Worm (Caenorhabditis elegans) whole organism, mixed stage, embryonic: ENCODE results near the gene plpp-1.1.

Experiments
- M03D4.4 ChIP-seq: sonication (generic microtip); optimal IDR thresholded peaks from 2 replicates; lab custom pipeline; 2017; ENCODE audit warnings: mild to moderate bottlenecking, missing genetic modification characterization, missing compliant biosample characterization
- bed-3 ChIP-seq: fragments of 200-800 bp; sonication (Bioruptor generic); optimal IDR thresholded peaks from 3 replicates; lab custom pipeline; 2018; ENCODE audit warnings: mild to moderate bottlenecking, missing genetic modification characterization, moderate library complexity, missing compliant biosample characterization
- blmp-1 ChIP-seq: fragments of 150-350 bp; optimal IDR thresholded peaks from 2 replicates; lab custom pipeline; 2014; ENCODE audit warnings: missing biosample characterization, missing genetic modification characterization
- ceh-39 ChIP-seq: fragments of 150-350 bp; optimal IDR thresholded peaks from 2 replicates; lab custom pipeline; 2014; ENCODE audit warnings: missing biosample characterization, missing genetic modification characterization
- ceh-83 ChIP-seq: fragments of 200-800 bp; sonication (Bioruptor generic); optimal IDR thresholded peaks from 2 replicates; lab custom pipeline; 2018; ENCODE audit warnings: mild to moderate bottlenecking, missing genetic modification characterization, missing compliant biosample characterization
- ces-1 ChIP-seq: fragments of 150-350 bp; optimal IDR thresholded peaks from 2 replicates; lab custom pipeline; 2014; ENCODE audit warnings: missing biosample characterization, missing genetic modification reagents, missing genetic modification characterization
- cnd-1 ChIP-seq: fragments of 200-800 bp; sonication (Bioruptor generic); optimal IDR thresholded peaks from 2 replicates; lab custom pipeline; 2018; ENCODE audit warnings: mild to moderate bottlenecking, missing genetic modification characterization, missing compliant biosample characterization
- drap-1 ChIP-seq: fragments of 200-800 bp; sonication (Bioruptor generic); optimal IDR thresholded peaks from 3 replicates; lab custom pipeline; 2018; ENCODE audit warnings: mild to moderate bottlenecking, missing genetic modification characterization, missing compliant biosample characterization
- elt-1 ChIP-seq: sonication (generic microtip); optimal IDR thresholded peaks from 2 replicates; lab custom pipeline; 2017; ENCODE audit warnings: missing genetic modification characterization, mild to moderate bottlenecking, missing compliant biosample characterization, antibody characterized with exemption, moderate library complexity, borderline replicate concordance; ENCODE audit not compliant: insufficient read depth
- elt-3 ChIP-seq: fragments of 150-350 bp; optimal IDR thresholded peaks from 2 replicates; lab custom pipeline; 2014; ENCODE audit warnings: missing biosample characterization, missing genetic modification characterization
- flh-1 ChIP-seq: fragments of 200-800 bp; sonication (Bioruptor generic); optimal IDR thresholded peaks from 2 replicates; lab custom pipeline; 2018; ENCODE audit warnings: mild to moderate bottlenecking, missing genetic modification characterization, moderate library complexity, missing compliant biosample characterization
- hlh-1 ChIP-seq: fragments of 150-350 bp; optimal IDR thresholded peaks from 2 replicates; lab custom pipeline; 2014; ENCODE audit warnings: missing biosample characterization, missing genetic modification reagents, missing genetic modification characterization
- lin-13 ChIP-seq: fragments of 150-350 bp; optimal IDR thresholded peaks from 2 replicates; lab custom pipeline; 2014; ENCODE audit warnings: missing biosample characterization, missing genetic modification characterization
- lin-32 ChIP-seq: fragments of 200-800 bp; sonication (Bioruptor generic); optimal IDR thresholded peaks from 2 replicates; lab custom pipeline; 2018; ENCODE audit warnings: mild to moderate bottlenecking, missing genetic modification characterization, missing compliant biosample characterization
- lsy-2 ChIP-seq: fragments of 150-350 bp; optimal IDR thresholded peaks from 2 replicates; lab custom pipeline; 2014; ENCODE audit warnings: missing biosample characterization, missing genetic modification characterization
- mab-5 ChIP-seq: fragments of 150-350 bp; optimal IDR thresholded peaks from 2 replicates; lab custom pipeline; 2014; ENCODE audit warnings: missing biosample characterization, missing genetic modification characterization
- mep-1 ChIP-seq: fragments of 150-350 bp; optimal IDR thresholded peaks from 2 replicates; lab custom pipeline; 2017; ENCODE audit warnings: missing biosample characterization, missing genetic modification reagents, missing genetic modification characterization, inconsistent platforms
- mls-2 ChIP-seq: sonication (generic microtip); optimal IDR thresholded peaks from 2 replicates; lab custom pipeline; 2016; ENCODE audit warnings: mild to moderate bottlenecking, missing genetic modification characterization, moderate library complexity, missing compliant biosample characterization
- nhr-12 ChIP-seq: fragments of 150-350 bp; optimal IDR thresholded peaks from 2 replicates; lab custom pipeline; 2014; ENCODE audit warnings: missing biosample characterization, missing genetic modification characterization
- nhr-2 ChIP-seq: fragments of 150-350 bp; optimal IDR thresholded peaks from 2 replicates; lab custom pipeline; 2014; ENCODE audit warnings: missing biosample characterization, missing genetic modification characterization
- nhr-237 ChIP-seq: fragments of 150-350 bp; optimal IDR thresholded peaks from 2 replicates; lab custom pipeline; 2014; ENCODE audit warnings: missing biosample characterization, missing genetic modification characterization
- nhr-28 ChIP-seq: fragments of 150-350 bp; optimal IDR thresholded peaks from 2 replicates; lab custom pipeline; 2014; ENCODE audit warnings: missing biosample characterization, missing genetic modification characterization
- nhr-76 ChIP-seq: sonication (generic microtip); optimal IDR thresholded peaks from 2 replicates; lab custom pipeline; 2017; ENCODE audit warnings: missing biosample characterization, missing genetic modification characterization
- pha-4 ChIP-seq: fragments of 150-350 bp; optimal IDR thresholded peaks from 2 replicates; lab custom pipeline; 2018; ENCODE audit warnings: missing biosample characterization, missing genetic modification reagents, missing genetic modification characterization
- sem-2 ChIP-seq: fragments of 200-800 bp; sonication (Bioruptor generic); optimal IDR thresholded peaks from 2 replicates; lab custom pipeline; 2018; ENCODE audit warnings: mild to moderate bottlenecking, missing genetic modification characterization, missing compliant biosample characterization
- snpc-4 ChIP-seq: fragments of 150-350 bp; optimal IDR thresholded peaks from 2 replicates; lab custom pipeline; 2014; ENCODE audit warnings: missing biosample characterization, missing genetic modification characterization
- sptf-1 ChIP-seq: sonication (generic microtip); optimal IDR thresholded peaks from 2 replicates; lab custom pipeline; 2017; ENCODE audit warnings: mild to moderate bottlenecking, missing genetic modification characterization, moderate library complexity, missing compliant biosample characterization
- tbx-8 ChIP-seq: fragments of 200-800 bp; sonication (Bioruptor generic); optimal IDR thresholded peaks from 2 replicates; lab custom pipeline; 2018; ENCODE audit warnings: mild to moderate bottlenecking, missing genetic modification characterization, moderate library complexity, missing compliant biosample characterization
- unc-39 ChIP-seq: fragments of 150-350 bp; optimal IDR thresholded peaks from 2 replicates; lab custom pipeline; 2014; ENCODE audit warnings: missing biosample characterization, missing genetic modification characterization
- unc-62 ChIP-seq: fragments of 150-350 bp; optimal IDR thresholded peaks from 2 replicates; lab custom pipeline; 2014; ENCODE audit warnings: missing biosample characterization, missing genetic modification reagents, missing genetic modification characterization
- zip-8 ChIP-seq: fragments of 150-350 bp; optimal IDR thresholded peaks from 2 replicates; lab custom pipeline; 2014; ENCODE audit warnings: missing biosample characterization, missing genetic modification characterization
- ztf-11 ChIP-seq: fragments of 150-350 bp; optimal IDR thresholded peaks from 2 replicates; lab custom pipeline; 2014; ENCODE audit warnings: missing biosample characterization, missing genetic modification characterization

The plpp-1.1 gene

DNA sequence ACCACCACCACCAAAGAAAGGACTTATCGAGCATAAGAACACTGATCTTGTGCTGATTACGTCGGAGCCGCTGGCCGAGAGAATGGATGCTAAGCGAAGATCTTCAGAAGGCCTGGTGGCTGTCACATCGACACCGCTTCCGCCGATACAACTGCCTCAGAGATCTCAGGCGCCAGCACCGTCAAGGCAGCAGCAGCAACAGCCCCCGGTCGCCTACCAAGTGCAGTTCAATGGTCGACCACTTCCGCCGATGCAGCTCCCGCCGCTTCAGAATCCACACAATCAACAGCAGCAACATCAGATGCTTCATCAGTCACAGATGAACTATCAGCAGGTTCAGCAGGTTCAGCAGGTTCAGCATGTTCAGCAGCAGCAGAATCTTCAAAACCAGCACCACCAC is 39.3 kb upstream of the plpp-1.1 start:
- TF ChIP-seq nhr-237 (tag; lab: Kevin White, UChicago), result no peak
- TF ChIP-seq nhr-12 (tag; lab: Kevin White, UChicago), result no peak
- TF ChIP-seq M03D4.4, result no peak
- TF ChIP-seq cnd-1, result no peak
- TF ChIP-seq snpc-4 (tag; lab: Kevin White, UChicago), result no peak
- no peak for TF ChIP-seq elt-1 (tag; lab: Kevin White, UChicago)
- TF ChIP-seq sptf-1, result no peak
- no peak for TF ChIP-seq mab-5 (tag; lab: Kevin White, UChicago)
- no peak for TF ChIP-seq nhr-28 (tag; lab: Kevin White, UChicago)
- no peak for TF ChIP-seq zip-8 (tag; lab: Kevin White, UChicago)
- TF ChIP-seq ceh-39 (tag; lab: Kevin White, UChicago), result no peak
- TF ChIP-seq nhr-2 (tag; lab: Kevin White, UChicago), result no peak
- TF ChIP-seq blmp-1 (tag; lab: Kevin White, UChicago), result no peak
- TF ChIP-seq unc-39 (tag; lab: Kevin White, UChicago), result no peak
- no peak for TF ChIP-seq ztf-11 (tag; lab: Kevin White, UChicago)
- no peak for TF ChIP-seq unc-62 (GFP tag; lab: Kevin White, UChicago)
- no peak for TF ChIP-seq nhr-76
- TF ChIP-seq elt-3 (tag; lab: Kevin White, UChicago), result no peak
- TF ChIP-seq, all 35 proteins: peak for 0

DNA sequence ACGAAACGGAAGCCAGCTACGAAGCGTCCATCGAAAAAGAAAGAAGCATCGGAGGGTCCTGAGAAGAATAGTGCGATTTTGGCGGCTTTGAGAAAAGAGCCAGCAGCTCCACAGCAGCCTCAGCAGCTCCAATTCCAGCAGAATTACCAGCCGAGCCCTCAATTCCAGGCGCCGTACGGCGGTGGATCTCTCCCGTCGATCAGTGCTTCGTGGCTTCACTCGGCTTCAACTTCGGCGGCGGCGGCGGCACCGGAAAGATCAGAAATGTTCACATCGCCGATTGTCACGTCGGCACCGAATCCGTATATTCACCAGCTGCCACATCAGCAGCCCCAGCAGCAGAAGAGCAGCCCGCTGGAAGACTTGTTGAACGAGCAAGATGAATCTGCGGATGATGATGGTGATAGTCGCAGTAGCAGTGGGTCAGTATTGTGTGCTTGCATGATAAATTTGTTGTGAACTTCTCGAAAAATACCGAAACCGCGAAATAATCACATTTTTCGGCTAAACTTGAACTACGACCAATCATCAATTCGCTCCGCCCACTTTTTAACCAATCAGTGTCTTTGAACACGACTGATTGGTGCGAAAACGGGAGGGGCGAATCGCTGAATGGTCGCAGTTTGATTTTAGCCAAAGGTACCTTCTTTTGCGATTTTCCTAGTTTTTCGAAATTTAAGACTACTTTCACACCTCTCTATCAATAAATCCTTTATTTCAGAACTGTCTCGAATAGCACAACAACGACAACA is 38.0 kb upstream of the plpp-1.1 start:
- TF ChIP-seq ces-1 (GFP tag; lab: Kevin White, UChicago) (no peak), elt-3 (tag; lab: Kevin White, UChicago) (no peak), elt-1 (tag; lab: Kevin White, UChicago) (no peak), drap-1 (no peak), mab-5 (tag; lab: Kevin White, UChicago) (no peak), lsy-2 (tag; lab: Kevin White, UChicago) (no peak), ceh-39 (tag; lab: Kevin White, UChicago) (no peak), mls-2 (tag; lab: Kevin White, UChicago) (no peak), nhr-2 (tag; lab: Kevin White, UChicago) (no peak), nhr-12 (tag; lab: Kevin White, UChicago) (no peak)

DNA sequence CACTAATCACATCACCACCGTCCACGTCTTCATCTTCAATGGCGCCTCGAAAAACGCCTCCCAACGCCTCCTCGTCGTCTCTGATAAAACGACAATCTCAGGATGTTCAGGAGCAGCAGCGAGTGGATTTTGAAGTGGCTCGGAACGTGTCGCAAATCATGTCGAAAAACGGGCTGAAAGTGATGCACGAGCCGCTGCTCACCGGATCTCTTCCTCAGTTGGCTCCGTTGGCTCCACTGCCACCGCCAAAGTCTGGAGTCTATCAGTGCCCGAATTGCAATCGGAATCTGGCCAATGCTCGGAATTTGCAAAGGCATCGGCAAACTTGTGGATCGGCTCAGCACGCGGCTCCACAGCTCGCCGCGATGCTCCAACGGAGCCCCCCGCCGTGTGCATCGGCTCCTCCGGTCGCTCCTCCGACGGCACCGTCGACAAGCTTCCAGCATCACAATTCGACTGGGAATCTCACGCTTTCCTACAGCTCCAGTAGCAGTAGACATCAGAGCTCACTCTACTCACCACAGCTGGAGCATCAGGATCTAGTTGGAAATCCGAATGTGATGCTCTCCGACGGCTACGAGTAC is 36.6 kb upstream of the plpp-1.1 start:
- TF ChIP-seq mab-5 (tag; lab: Kevin White, UChicago) (no peak), unc-62 (GFP tag; lab: Kevin White, UChicago) (no peak)

DNA sequence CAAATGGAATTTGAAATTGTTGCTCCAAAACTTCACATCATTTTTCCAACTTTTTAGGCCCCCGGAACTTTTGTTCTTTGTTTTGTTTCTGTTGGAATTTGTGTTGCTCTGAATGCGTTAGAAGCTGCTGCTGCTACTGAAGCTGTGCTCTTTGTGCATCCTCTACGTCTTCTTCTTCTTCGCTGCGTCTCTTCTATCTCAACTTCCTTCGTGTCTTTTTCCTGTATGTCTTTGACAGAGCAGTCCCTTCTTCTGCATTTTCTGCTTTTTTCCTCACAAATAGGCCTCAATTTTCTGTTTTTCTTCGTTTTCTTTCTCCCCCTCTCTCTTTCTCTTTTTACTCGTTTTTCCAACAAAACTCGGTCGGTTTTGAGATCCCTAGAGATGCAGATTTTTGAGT is 33.5 kb upstream of the plpp-1.1 start:
- no peak for TF ChIP-seq sptf-1
- no peak for TF ChIP-seq sem-2 (GFP tag; lab: Kevin White, UChicago)
- TF ChIP-seq ces-1 (GFP tag; lab: Kevin White, UChicago), result peak; percentile 41
- no peak for TF ChIP-seq elt-1 (tag; lab: Kevin White, UChicago)
- TF ChIP-seq lsy-2 (tag; lab: Kevin White, UChicago), result no peak
- TF ChIP-seq flh-1 (GFP tag; lab: Kevin White, UChicago), result no peak

DNA sequence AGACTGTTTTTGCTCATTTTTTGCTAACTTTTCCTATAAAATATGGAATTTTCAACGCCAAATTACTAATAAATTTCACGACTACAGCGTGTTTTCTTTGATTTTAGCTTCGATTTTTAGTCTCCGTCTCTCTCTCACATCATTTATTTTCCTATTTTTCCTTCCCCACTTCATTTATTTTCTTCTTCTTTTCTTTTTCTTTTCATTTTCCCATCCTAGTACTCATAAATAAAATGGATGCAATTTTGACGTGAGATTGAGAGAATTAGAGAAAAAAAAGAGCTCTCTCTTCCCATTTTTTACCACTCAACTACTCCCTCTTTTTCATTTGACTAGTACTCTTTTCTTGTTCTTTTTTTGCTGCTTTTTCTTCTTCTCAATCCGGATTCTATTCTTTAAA is 32.5 kb upstream of the plpp-1.1 start:
- TF ChIP-seq ces-1 (GFP tag; lab: Kevin White, UChicago) (peak; percentile 78), lin-32 (GFP tag; lab: Kevin White, UChicago) (no peak)

DNA sequence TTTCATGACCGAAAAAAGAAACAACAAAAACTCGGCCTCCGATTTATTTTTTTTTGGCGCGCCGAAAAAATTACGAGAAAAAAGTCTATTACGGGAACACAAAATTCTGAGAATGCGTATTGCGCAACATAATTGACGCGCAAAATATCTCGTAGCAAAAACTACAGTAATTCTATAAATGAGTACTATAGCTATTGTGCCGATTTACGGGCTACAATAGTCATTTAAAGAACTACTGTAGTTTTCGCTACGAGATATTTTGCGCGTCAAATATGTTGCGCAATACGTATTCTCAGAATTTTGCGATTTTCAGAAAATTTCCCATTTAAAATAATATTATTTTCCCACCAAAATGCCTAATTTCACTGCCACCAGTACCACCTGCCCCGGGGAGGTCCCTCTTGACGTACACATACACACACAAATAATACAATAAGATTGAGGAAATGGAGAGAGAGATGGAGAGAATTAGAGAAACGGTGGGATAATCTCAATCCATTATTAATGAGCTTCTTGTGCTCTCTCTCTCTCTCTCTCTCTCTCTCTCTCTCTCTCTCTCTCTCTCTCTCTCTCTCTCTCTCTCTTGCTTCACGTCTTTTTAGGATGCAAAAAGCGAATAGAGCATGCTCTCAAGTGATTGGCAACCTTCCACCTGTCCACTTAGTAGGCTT is 31.8 kb upstream of the plpp-1.1 start:
- TF ChIP-seq ces-1 (GFP tag; lab: Kevin White, UChicago) (peak; percentile 87), unc-39 (tag; lab: Kevin White, UChicago) (no peak), ceh-83 (GFP tag; lab: Kevin White, UChicago) (no peak), nhr-2 (tag; lab: Kevin White, UChicago) (no peak), flh-1 (GFP tag; lab: Kevin White, UChicago) (no peak), lin-13 (tag; lab: Kevin White, UChicago) (no peak), elt-3 (tag; lab: Kevin White, UChicago) (no peak), hlh-1 (tag; lab: Kevin White, UChicago) (peak; percentile 21), mls-2 (tag; lab: Kevin White, UChicago) (peak; percentile 53), tbx-8 (GFP tag; lab: Kevin White, UChicago) (no peak), nhr-237 (tag; lab: Kevin White, UChicago) (no peak), cnd-1 (peak; percentile 62), snpc-4 (tag; lab: Kevin White, UChicago) (no peak), lsy-2 (tag; lab: Kevin White, UChicago) (no peak), nhr-12 (tag; lab: Kevin White, UChicago) (no peak), ztf-11 (tag; lab: Kevin White, UChicago) (peak; percentile 51), blmp-1 (tag; lab: Kevin White, UChicago) (no peak), mep-1 (peak; percentile 12), mab-5 (tag; lab: Kevin White, UChicago) (no peak), lin-32 (GFP tag; lab: Kevin White, UChicago) (no peak), M03D4.4 (no peak), pha-4 (tag; lab: Kevin White, UChicago) (no peak), sem-2 (GFP tag; lab: Kevin White, UChicago) (no peak), elt-1 (tag; lab: Kevin White, UChicago) (no peak), unc-62 (GFP tag; lab: Kevin White, UChicago) (peak; percentile 5), bed-3 (GFP tag; lab: Kevin White, UChicago) (no peak), ceh-39 (tag; lab: Kevin White, UChicago) (no peak)
